Fruit fly (Drosophila melanogaster): ENCODE data around the gene Tsp33B.

- TF ChIP-seq CG8478 (optimal IDR thresholded peaks at IDR 0.05), result no peak
- no peak for TF ChIP-seq CTCF (optimal IDR thresholded peaks at IDR 0.05)
Observed at dm6 chr2L:11789690-11790089, 2.5 kb downstream of the Tsp33B start, which contains the start of gene CG14932.

Data from S2 (cell line).